Worm (Caenorhabditis elegans): ENCODE results near the gene lsm-5.

Gene lsm-5

ce11 chrV:15520398-15520797, 49.8 kb upstream of the lsm-5 start:
- TF ChIP-seq lin-39 (tag; optimal IDR thresholded peaks at IDR 0.05) = peak; percentile 11
- no peak for TF ChIP-seq elt-3 (tag; optimal IDR thresholded peaks at IDR 0.05)

ce11 chrV:15521920-15522319, 48.3 kb upstream of the lsm-5 start, which contains the start of gene lgc-31:
Gene lgc-31 (minus strand): TSS chrV:15522020.
- TF ChIP-seq elt-1 (tag; optimal IDR thresholded peaks at IDR 0.05) (no peak), ceh-28 (tag; optimal IDR thresholded peaks at IDR 0.05) (no peak)

- TF ChIP-seq unc-62 (GFP tag; optimal IDR thresholded peaks at IDR 0.05) (no peak), ceh-28 (tag; optimal IDR thresholded peaks at IDR 0.05) (no peak), mdl-1 (tag; optimal IDR thresholded peaks at IDR 0.05) (no peak), nhr-12 (tag; optimal IDR thresholded peaks at IDR 0.05) (no peak), egl-5 (tag; optimal IDR thresholded peaks at IDR 0.05) (no peak), fkh-2 (tag; optimal IDR thresholded peaks at IDR 0.05) (no peak), lsy-12 (tag; optimal IDR thresholded peaks at IDR 0.05) (no peak), nfya-1 (tag; optimal IDR thresholded peaks at IDR 0.05; ENCODE audit: insufficient read depth) (no peak), elt-3 (tag; optimal IDR thresholded peaks at IDR 0.05) (no peak), nhr-76 (tag; optimal IDR thresholded peaks at IDR 0.05) (no peak)
Observed at ce11 chrV:15529069-15529468, 41.1 kb upstream of the lsm-5 start, which contains the start of gene srh-276. Gene srh-276 (plus strand): TSS chrV:15529369.

- TF ChIP-seq ztf-4 (tag; optimal IDR thresholded peaks at IDR 0.05) (no peak), pqm-1 (tag; optimal IDR thresholded peaks at IDR 0.05) (peak; percentile 31), nfya-1 (tag; optimal IDR thresholded peaks at IDR 0.05; ENCODE audit: insufficient read depth) (no peak), pha-4 (tag; optimal IDR thresholded peaks at IDR 0.05) (peak; percentile 54), hmg-11 (tag; optimal IDR thresholded peaks at IDR 0.05) (no peak), elt-2 (tag; optimal IDR thresholded peaks at IDR 0.05) (peak; percentile 73), zag-1 (tag; optimal IDR thresholded peaks at IDR 0.05) (no peak), egl-27 (tag; optimal IDR thresholded peaks at IDR 0.05) (no peak), ceh-16 (tag; optimal IDR thresholded peaks at IDR 0.05) (no peak), nhr-11 (tag; optimal IDR thresholded peaks at IDR 0.05) (no peak)
Observed at ce11 chrV:15533096-15533495, 37.1 kb upstream of the lsm-5 start, which contains the start of gene F21A3.11. Gene F21A3.11 (minus strand): TSS chrV:15533212.

ce11 chrV:15533864-15534263, 36.3 kb upstream of the lsm-5 start, which contains the start of gene F21A3.2:
Gene F21A3.2 (minus strand): TSS chrV:15533964.
- no peak for TF ChIP-seq nhr-11 (tag; optimal IDR thresholded peaks at IDR 0.05)
- no peak for TF ChIP-seq mdl-1 (tag; optimal IDR thresholded peaks at IDR 0.05)
- no peak for TF ChIP-seq nhr-23 (tag; optimal IDR thresholded peaks at IDR 0.05)
- TF ChIP-seq ceh-16 (tag; optimal IDR thresholded peaks at IDR 0.05) = no peak
- no peak for TF ChIP-seq ceh-28 (tag; optimal IDR thresholded peaks at IDR 0.05)
- TF ChIP-seq elt-2 (tag; optimal IDR thresholded peaks at IDR 0.05) = no peak
- no peak for TF ChIP-seq nhr-76 (tag; optimal IDR thresholded peaks at IDR 0.05)
- TF ChIP-seq aly-2 (tag; optimal IDR thresholded peaks at IDR 0.05) = no peak
- TF ChIP-seq elt-1 (tag; optimal IDR thresholded peaks at IDR 0.05) = no peak
- TF ChIP-seq ceh-9 (tag; optimal IDR thresholded peaks at IDR 0.05) = no peak
- TF ChIP-seq fkh-10 (GFP tag; optimal IDR thresholded peaks at IDR 0.05) = no peak
- no peak for TF ChIP-seq jun-1 (tag; optimal IDR thresholded peaks at IDR 0.05)
- no peak for TF ChIP-seq nhr-43 (tag; optimal IDR thresholded peaks at IDR 0.05; ENCODE audit: poor library complexity, severe bottlenecking)

- TF ChIP-seq fkh-10 (GFP tag; optimal IDR thresholded peaks at IDR 0.05) = no peak
- no peak for TF ChIP-seq fos-1 (tag; optimal IDR thresholded peaks at IDR 0.05)
- TF ChIP-seq ZK546.5 (tag; optimal IDR thresholded peaks at IDR 0.05) = no peak
- TF ChIP-seq skn-1 (tag; optimal IDR thresholded peaks at IDR 0.05) = no peak
- TF ChIP-seq ceh-9 (tag; optimal IDR thresholded peaks at IDR 0.05) = no peak
- no peak for TF ChIP-seq unc-62 (GFP tag; optimal IDR thresholded peaks at IDR 0.05)
- no peak for TF ChIP-seq sea-2 (GFP tag; optimal IDR thresholded peaks at IDR 0.05)
- no peak for TF ChIP-seq elt-3 (tag; optimal IDR thresholded peaks at IDR 0.05)
Observed at ce11 chrV:15536320-15536719, 33.9 kb upstream of the lsm-5 start, which contains the start of gene F21A3.4. Gene F21A3.4 (plus strand): TSS chrV:15536620.
